Worm (Caenorhabditis elegans): ENCODE data around the gene znf-782.

DNA sequence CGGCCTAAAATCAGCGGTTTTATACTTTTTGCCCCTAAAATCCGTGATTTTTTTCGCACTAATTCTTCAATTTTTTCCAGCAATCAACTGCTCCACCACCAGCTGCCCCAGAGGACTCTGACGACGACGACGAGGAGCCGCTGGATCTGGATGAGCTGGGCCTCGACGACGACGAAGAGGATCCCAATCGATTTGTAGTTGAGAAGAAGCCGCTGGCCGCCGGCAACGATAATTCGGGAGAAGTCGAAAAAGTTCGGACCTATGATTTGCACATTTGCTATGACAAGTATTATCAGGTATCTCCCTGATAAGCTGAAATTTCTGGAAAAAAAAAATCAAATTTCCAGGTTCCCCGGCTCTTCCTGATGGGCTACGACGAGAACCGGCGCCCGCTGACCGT, 55.5 kb downstream of the znf-782 start:
- TF ChIP-seq pha-4 (tag; optimal IDR thresholded peaks at IDR 0.05) (no peak), unc-39 (tag; optimal IDR thresholded peaks at IDR 0.05) (no peak), lsy-2 (tag; optimal IDR thresholded peaks at IDR 0.05) (no peak), ces-1 (GFP tag; optimal IDR thresholded peaks at IDR 0.05) (no peak), nhr-2 (tag; optimal IDR thresholded peaks at IDR 0.05) (no peak), nhr-237 (tag; optimal IDR thresholded peaks at IDR 0.05) (no peak), sptf-1 (tag; optimal IDR thresholded peaks at IDR 0.05) (no peak), elt-3 (tag; optimal IDR thresholded peaks at IDR 0.05) (no peak)
